Worm (Caenorhabditis elegans) whole organism, early embryonic: ENCODE data around the gene tpan-1.

ENCODE experiments used
- F13C5.2 ChIP-seq: sonication (generic microtip); optimal IDR thresholded peaks from 2 replicates; lab custom pipeline; 2017; ENCODE audit warnings: mild to moderate bottlenecking, missing genetic modification characterization, inconsistent platforms, missing compliant biosample characterization
- aly-1 ChIP-seq: sonication (generic microtip); optimal IDR thresholded peaks from 2 replicates; lab custom pipeline; 2016; ENCODE audit warnings: missing genetic modification characterization, missing compliant biosample characterization
- ama-1 ChIP-seq: fragments of 150-350 bp; optimal IDR thresholded peaks from 2 replicates; lab custom pipeline; 2014
- ets-7 ChIP-seq: sonication (generic microtip); optimal IDR thresholded peaks from 2 replicates; lab custom pipeline; 2016; ENCODE audit warnings: missing genotype, missing genetic modification characterization, missing compliant biosample characterization
- flt-1 ChIP-seq: fragments of 200-800 bp; sonication (Bioruptor generic); IDR thresholded peaks from 2 replicates; pipeline ENCODE4 v1.3.6; 2022; ENCODE audit warnings: missing genetic modification characterization, missing compliant biosample characterization
- hmbx-1 ChIP-seq: sonication (generic microtip); optimal IDR thresholded peaks from 2 replicates; lab custom pipeline; 2016; ENCODE audit warnings: mild to moderate bottlenecking, missing genetic modification characterization, missing compliant biosample characterization
- pes-1 ChIP-seq: fragments of 200-800 bp; sonication (Bioruptor generic); IDR thresholded peaks from 2 replicates; pipeline ENCODE4 v1.3.6; 2022; ENCODE audit warnings: missing genetic modification reagents, missing genetic modification characterization, missing compliant biosample characterization
- scrt-1 ChIP-seq: fragments of 200-800 bp; sonication (Bioruptor generic); IDR thresholded peaks from 2 replicates; pipeline ENCODE4 v1.3.6; 2022; ENCODE audit warnings: missing genetic modification characterization, missing compliant biosample characterization
- tbx-11 ChIP-seq: fragments of 200-800 bp; sonication (Bioruptor generic); IDR thresholded peaks from 2 replicates; pipeline ENCODE4 v1.3.6; 2022; ENCODE audit warnings: missing genetic modification characterization, missing compliant biosample characterization
- tra-4 ChIP-seq: sonication (generic microtip); optimal IDR thresholded peaks from 2 replicates; lab custom pipeline; 2017; ENCODE audit warnings: missing genetic modification characterization, missing compliant biosample characterization

DNA sequence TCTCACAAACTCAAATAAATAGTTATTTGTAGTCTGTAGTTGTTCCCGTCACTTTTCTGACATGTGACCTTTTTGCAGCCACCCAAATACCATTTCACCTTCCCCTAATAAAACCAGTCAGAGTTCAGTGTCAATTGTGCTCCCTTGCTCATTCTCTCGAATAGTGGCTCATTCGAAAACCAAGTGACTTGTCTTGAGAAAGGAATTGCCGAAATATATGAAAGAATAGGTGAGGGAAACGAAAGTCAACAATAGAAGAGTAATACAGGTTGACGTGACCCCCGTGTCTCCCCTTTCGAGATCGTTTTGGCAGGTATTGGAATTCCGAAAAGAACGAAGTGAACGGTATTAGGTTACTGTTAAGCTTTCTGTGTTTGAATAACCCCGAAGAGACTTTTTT is 26.1 kb upstream of the tpan-1 start:
- TF ChIP-seq ama-1 (lab: Kevin White, UChicago), result no peak
- TF ChIP-seq flt-1, result no peak
- TF ChIP-seq tbx-11 (GFP tag; lab: Robert Waterston, UW), result no peak
- TF ChIP-seq tra-4, result no peak
- TF ChIP-seq ets-7 (tag; lab: Kevin White, UChicago), result no peak
- TF ChIP-seq scrt-1 (GFP tag; lab: Robert Waterston, UW), result no peak
- TF ChIP-seq aly-1 (tag; lab: Kevin White, UChicago), result no peak
- TF ChIP-seq F13C5.2 (tag; lab: Kevin White, UChicago), result no peak
- no peak for TF ChIP-seq hmbx-1 (tag; lab: Kevin White, UChicago)
- TF ChIP-seq pes-1 (GFP tag; lab: Robert Waterston, UW), result no peak
